Worm (Caenorhabditis elegans): ENCODE measurements around the gene acr-3.

Gene acr-3

DNA sequence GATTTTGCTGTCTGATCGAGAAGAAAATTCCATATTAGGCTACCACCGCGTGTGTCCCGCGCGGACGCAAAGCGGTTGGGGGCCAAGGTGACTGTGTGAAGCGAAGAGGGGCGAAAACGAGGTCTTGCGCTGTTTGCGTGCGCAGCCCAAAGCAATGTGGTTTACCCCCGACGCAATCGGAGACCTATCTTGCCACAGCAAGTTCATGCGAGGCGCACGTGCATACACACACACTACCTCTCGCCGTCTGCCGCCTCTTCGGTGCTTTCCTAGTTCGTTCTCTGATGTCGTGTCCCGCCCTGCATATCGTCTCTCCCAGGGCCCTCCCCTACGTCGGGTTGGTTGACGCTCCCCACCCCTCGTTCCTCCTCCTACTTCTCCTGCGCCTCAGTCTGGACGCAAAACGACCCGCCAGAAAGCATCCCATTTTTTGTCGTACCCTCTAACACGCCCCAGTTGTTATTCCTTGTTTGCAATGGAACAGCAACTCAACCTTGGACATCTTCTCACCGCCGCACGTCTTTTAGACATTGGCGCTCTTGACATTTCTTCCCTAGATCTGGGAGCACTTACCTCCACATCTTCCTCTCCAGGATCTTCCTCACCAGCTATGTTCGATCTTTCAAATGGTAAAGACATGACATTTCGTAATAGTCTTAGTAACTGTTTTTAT lies 32.8 kb downstream of the acr-3 start, which contains the start of gene mdl-1:
TSS of gene mdl-1 (plus strand) at position 341 of the 673 bp plus-strand sequence.
- TF ChIP-seq F23B12.7 (tag; optimal IDR thresholded peaks at IDR 0.05; ENCODE audit: insufficient read depth) (peak; percentile 70), snpc-3.4 (tag; optimal IDR thresholded peaks at IDR 0.05) (peak; percentile 6), F57A8.1 (GFP tag; optimal IDR thresholded peaks at IDR 0.05) (no peak), xnd-1 (tag; optimal IDR thresholded peaks at IDR 0.05) (no peak), chd-7 (tag; optimal IDR thresholded peaks at IDR 0.05) (peak; percentile 93), atf-7 (tag; optimal IDR thresholded peaks at IDR 0.05) (peak; percentile 51), ceh-40 (GFP tag; IDR thresholded peaks at IDR 0.05) (0 out of 2 replicates have a peak, but pooled peaks have one; percentile 52), snpc-4 (GFP tag; optimal IDR thresholded peaks at IDR 0.05) (peak; percentile 39), snpc-4 (tag; optimal IDR thresholded peaks at IDR 0.05) (peak in 3 of 4 experiments; percentile 10 to 23 (median 16)), ama-1 (optimal IDR thresholded peaks at IDR 0.05) (no peak), ama-1 (GFP tag; optimal IDR thresholded peaks at IDR 0.05) (no peak), madf-6 (GFP tag; IDR thresholded peaks at IDR 0.05) (peak; percentile 34; the same call in 1 of the 2 replicates), B0336.3 (GFP tag; IDR thresholded peaks at IDR 0.05) (no peak), zim-3 (tag; optimal IDR thresholded peaks at IDR 0.05) (peak; percentile 4), nhr-179 (tag; optimal IDR thresholded peaks at IDR 0.05) (no peak), him-1 (tag; optimal IDR thresholded peaks at IDR 0.05) (no peak), nhr-80 (tag; optimal IDR thresholded peaks at IDR 0.05) (peak; percentile 37), F55B11.4 (tag; optimal IDR thresholded peaks at IDR 0.05; ENCODE audit: borderline replicate concordance, insufficient read depth) (no peak), repo-1 (tag; optimal IDR thresholded peaks at IDR 0.05) (no peak), tbp1 (GFP tag; optimal IDR thresholded peaks at IDR 0.05) (peak; percentile 44), egl-44 (GFP tag; IDR thresholded peaks at IDR 0.05) (peak; percentile 51; the same call in 1 of the 2 replicates), ccch-3 (GFP tag; optimal IDR thresholded peaks at IDR 0.05) (no peak), die-1 (tag; optimal IDR thresholded peaks at IDR 0.05) (no peak), nfya-2 (GFP tag; IDR thresholded peaks at IDR 0.05) (no peak), pbrm-1 (GFP tag; IDR thresholded peaks at IDR 0.05) (peak; percentile 68; the same call in 1 of the 2 replicates), K11D2.4 (GFP tag; IDR thresholded peaks at IDR 0.05) (peak; percentile 69; the same call in 1 of the 2 replicates), ztf-26 (tag; optimal IDR thresholded peaks at IDR 0.05) (peak; percentile 82), aptf-2 (GFP tag; conservative IDR thresholded peaks at IDR 0.05) (no peak), nfya-1 (tag; optimal IDR thresholded peaks at IDR 0.05; ENCODE audit: borderline replicate concordance, insufficient read depth) (no peak), ceh-58 (GFP tag; IDR thresholded peaks at IDR 0.05) (no peak), let-607 (tag; optimal IDR thresholded peaks at IDR 0.05) (peak in 1 of 2 experiments; percentile 28), Y95B8A.8 (GFP tag; IDR thresholded peaks at IDR 0.05) (peak; percentile 62; the same call in 1 of the 2 replicates), ztf-22 (GFP tag; optimal IDR thresholded peaks at IDR 0.05) (peak; percentile 64), mel-28 (tag; optimal IDR thresholded peaks at IDR 0.05; ENCODE audit: borderline replicate concordance) (no peak), tbx-9 (tag; optimal IDR thresholded peaks at IDR 0.05; ENCODE audit: borderline replicate concordance) (no peak), ceh-79 (tag; optimal IDR thresholded peaks at IDR 0.05) (no peak), lin-40 (tag; optimal IDR thresholded peaks at IDR 0.05) (peak; percentile 68), gei-17 (GFP tag; optimal IDR thresholded peaks at IDR 0.05) (peak; percentile 65), F52B5.7 (tag; optimal IDR thresholded peaks at IDR 0.05) (peak; percentile 71), egrh-3 (GFP tag; IDR thresholded peaks at IDR 0.05) (peak; percentile 86), F57C9.4 (tag; optimal IDR thresholded peaks at IDR 0.05) (no peak), dpl-1 (GFP tag; optimal IDR thresholded peaks at IDR 0.05) (no peak), mcd-1 (GFP tag; IDR thresholded peaks at IDR 0.05) (peak; percentile 70), somi-1 (GFP tag; optimal IDR thresholded peaks at IDR 0.05) (peak; percentile 72), K12H6.12 (tag; optimal IDR thresholded peaks at IDR 0.05) (peak; percentile 92), nhr-27 (tag; optimal IDR thresholded peaks at IDR 0.05) (peak; percentile 53), rec-8 (tag; optimal IDR thresholded peaks at IDR 0.05) (no peak)

Measured in whole organism, young adult.